Fruit fly (Drosophila melanogaster) whole organism, embryonic: ENCODE results near the gene alphaSnap.
A peak's percentile ranks its signal among the peaks of the same experiment; 100 is the strongest.

Experiments used
- Adf1 ChIP-seq: fragments of 200-800 bp; sonication (Bioruptor generic); IDR thresholded peaks from 2 replicates; pipeline ENCODE4 v1.3.6; 2022; ENCODE audit warnings: missing biosample characterization, missing genetic modification characterization
- CG10543 ChIP-seq: fragments of 200-800 bp; sonication (Bioruptor generic); optimal IDR thresholded peaks from 3 replicates; lab custom pipeline; 2017; ENCODE audit warnings: missing biosample characterization, mild to moderate bottlenecking, missing genetic modification characterization, moderate library complexity
- CG10959 ChIP-seq: fragments of 200-800 bp; sonication (Bioruptor generic); IDR thresholded peaks from 2 replicates; pipeline ENCODE4 v1.3.6; 2022; ENCODE audit warnings: missing biosample characterization, missing genetic modification characterization
- CG10979 ChIP-seq: fragments of 200-800 bp; sonication (Bioruptor generic); optimal IDR thresholded peaks from 2 replicates; lab custom pipeline; 2018; ENCODE audit warnings: missing biosample characterization, mild to moderate bottlenecking, missing genetic modification characterization, moderate library complexity
- CG12104 ChIP-seq: fragments of 200-800 bp; sonication (Bioruptor generic); optimal IDR thresholded peaks from 3 replicates; lab custom pipeline; 2016; ENCODE audit warnings: missing biosample characterization, missing genetic modification characterization
- CG12219 ChIP-seq: fragments of 200-800 bp; sonication (Bioruptor generic); optimal IDR thresholded peaks from 3 replicates; lab custom pipeline; 2018; ENCODE audit warnings: missing biosample characterization, mild to moderate bottlenecking, missing genetic modification characterization
- CG1233 ChIP-seq: fragments of 200-800 bp; sonication (Bioruptor generic); optimal IDR thresholded peaks from 4 replicates; lab custom pipeline; 2018; ENCODE audit warnings: missing biosample characterization, mild to moderate bottlenecking, missing genetic modification characterization
- CG12942 ChIP-seq: fragments of 200-800 bp; sonication (Bioruptor generic); optimal IDR thresholded peaks from 3 replicates; lab custom pipeline; 2016; ENCODE audit warnings: missing biosample characterization, missing genetic modification characterization
- CG15011 ChIP-seq: fragments of 200-800 bp; sonication (Bioruptor generic); optimal IDR thresholded peaks from 3 replicates; lab custom pipeline; 2018; ENCODE audit warnings: missing biosample characterization, mild to moderate bottlenecking, missing genetic modification characterization
- CG18011 ChIP-seq: fragments of 200-800 bp; sonication (Bioruptor generic); optimal IDR thresholded peaks from 2 replicates; lab custom pipeline; 2017; ENCODE audit warnings: missing biosample characterization, missing genetic modification characterization, mild to moderate bottlenecking, moderate library complexity, missing genotype
- CG18476 ChIP-seq: fragments of 200-800 bp; sonication (Bioruptor generic); optimal IDR thresholded peaks from 2 replicates; lab custom pipeline; 2016; ENCODE audit warnings: missing biosample characterization, mild to moderate bottlenecking, missing genetic modification characterization
- CG31224 ChIP-seq: fragments of 200-800 bp; sonication (Bioruptor generic); IDR thresholded peaks from 2 replicates; pipeline ENCODE4 v1.3.6; 2022; ENCODE audit warnings: missing biosample characterization, missing genetic modification characterization
- CG4404 ChIP-seq: fragments of 200-800 bp; sonication (Bioruptor generic); IDR thresholded peaks from 2 replicates; pipeline ENCODE4 v1.3.6; 2022; ENCODE audit warnings: missing biosample characterization, missing genetic modification characterization
- CG6272 ChIP-seq: fragments of 200-800 bp; sonication (Bioruptor generic); IDR thresholded peaks from 2 replicates; pipeline ENCODE4 v1.3.6; 2022; ENCODE audit warnings: missing biosample characterization, missing genetic modification characterization
- CG6689 ChIP-seq: fragments of 200-800 bp; sonication (Bioruptor generic); IDR thresholded peaks from 2 replicates; pipeline ENCODE4 v1.3.6; 2022; ENCODE audit warnings: missing biosample characterization, missing genetic modification characterization
- CG7786 ChIP-seq: fragments of 200-800 bp; sonication (Bioruptor generic); optimal IDR thresholded peaks from 2 replicates; lab custom pipeline; 2016; ENCODE audit warnings: missing biosample characterization, missing genetic modification characterization
- CG7963 ChIP-seq: fragments of 200-800 bp; sonication (Bioruptor generic); IDR thresholded peaks from 3 replicates; pipeline ENCODE4 v1.3.6; 2022; ENCODE audit warnings: missing biosample characterization, missing genetic modification characterization; ENCODE audit not compliant: partially characterized antibody
- Chrac-16 ChIP-seq: fragments of 200-800 bp; sonication (Bioruptor generic); optimal IDR thresholded peaks from 3 replicates; lab custom pipeline; 2016; ENCODE audit warnings: missing biosample characterization, missing genetic modification characterization
- D ChIP-seq, 2 experiments: fragments of 200-800 bp in 1 of 2; fragments of >200 bp in 1 of 2; sonication (Bioruptor generic) in 1 of 2; optimal IDR thresholded peaks; 2 replicates in 1 of 2; 3 replicates in 1 of 2; lab custom pipeline; 2017; ENCODE audit warnings: mild to moderate bottlenecking in 1 of 2, missing biosample characterization in 1 of 2, missing genetic modification characterization in 1 of 2, missing genetic modification reagents in 1 of 2
- D19B ChIP-seq: fragments of 200-800 bp; sonication (Bioruptor generic); optimal IDR thresholded peaks from 2 replicates; lab custom pipeline; 2017; ENCODE audit warnings: missing biosample characterization, mild to moderate bottlenecking, missing genetic modification characterization
- ERR ChIP-seq: fragments of 200-800 bp; sonication (Bioruptor generic); optimal IDR thresholded peaks from 2 replicates; lab custom pipeline; 2016; ENCODE audit warnings: missing biosample characterization, missing genetic modification characterization
- Ets97D ChIP-seq: fragments of 200-800 bp; sonication (Bioruptor generic); optimal IDR thresholded peaks from 3 replicates; lab custom pipeline; 2016; ENCODE audit warnings: missing biosample characterization, missing genetic modification characterization
- Fer1 ChIP-seq: fragments of 200-800 bp; sonication (Bioruptor generic); optimal IDR thresholded peaks from 2 replicates; lab custom pipeline; 2017; ENCODE audit warnings: missing biosample characterization, mild to moderate bottlenecking, missing genetic modification characterization
- HLHmδ ChIP-seq: fragments of 200-800 bp; sonication (Bioruptor generic); optimal IDR thresholded peaks from 2 replicates; lab custom pipeline; 2018; ENCODE audit warnings: missing biosample characterization, mild to moderate bottlenecking, missing genetic modification characterization, moderate library complexity
- Hand ChIP-seq: fragments of 200-800 bp; sonication (Bioruptor generic); optimal IDR thresholded peaks from 2 replicates; lab custom pipeline; 2017; ENCODE audit warnings: mild to moderate bottlenecking, missing biosample characterization, missing genetic modification reagents, missing genetic modification characterization
- HmgZ ChIP-seq: fragments of 200-800 bp; sonication (Bioruptor generic); optimal IDR thresholded peaks from 2 replicates; lab custom pipeline; 2018; ENCODE audit warnings: missing biosample characterization, mild to moderate bottlenecking, missing genetic modification characterization
- Mrtf ChIP-seq: fragments of 200-800 bp; sonication (Bioruptor generic); IDR thresholded peaks from 3 replicates; pipeline ENCODE4 v1.3.6; 2022; ENCODE audit warnings: missing biosample characterization, missing genetic modification characterization
- Nf-YC ChIP-seq: fragments of 200-800 bp; optimal IDR thresholded peaks from 3 replicates; lab custom pipeline; 2019; ENCODE audit warnings: missing biosample characterization, mild to moderate bottlenecking, missing genetic modification characterization, moderate library complexity
- Pdp1 ChIP-seq, 2 experiments: fragments of 200-800 bp; sonication (Bioruptor generic); optimal IDR thresholded peaks; 3 replicates each; lab custom pipeline; 2016; ENCODE audit warnings: missing biosample characterization in 2 of 2, missing genetic modification characterization in 2 of 2, mild to moderate bottlenecking in 1 of 2, moderate library complexity in 1 of 2
- Sry-β ChIP-seq: fragments of 200-800 bp; sonication (Bioruptor generic); optimal IDR thresholded peaks from 2 replicates; lab custom pipeline; 2018; ENCODE audit warnings: missing biosample characterization, mild to moderate bottlenecking, missing genetic modification characterization, moderate library complexity
- Xbp1 ChIP-seq: fragments of 200-800 bp; sonication (Bioruptor generic); optimal IDR thresholded peaks from 3 replicates; lab custom pipeline; 2016; ENCODE audit warnings: missing biosample characterization, mild to moderate bottlenecking, missing genetic modification characterization
- aop ChIP-seq: fragments of 200-800 bp; sonication (Bioruptor generic); IDR thresholded peaks from 2 replicates; pipeline ENCODE4 v1.3.6; 2022; ENCODE audit warnings: missing biosample characterization, missing genetic modification characterization
- bcd ChIP-seq: fragments of 200-800 bp; sonication (Bioruptor generic); optimal IDR thresholded peaks from 2 replicates; lab custom pipeline; 2017; ENCODE audit warnings: missing biosample characterization, mild to moderate bottlenecking, missing genetic modification characterization
- cad ChIP-seq: fragments of >200 bp; optimal IDR thresholded peaks from 2 replicates; lab custom pipeline; 2017; ENCODE audit warnings: missing biosample characterization, missing genetic modification characterization
- croc ChIP-seq: fragments of 200-800 bp; sonication (Bioruptor generic); conservative IDR thresholded peaks from 3 replicates; pipeline ENCODE4 v1.3.6; 2022; ENCODE audit warnings: missing biosample characterization, missing genetic modification characterization
- crp ChIP-seq, 2 experiments: fragments of 200-800 bp; sonication (Bioruptor generic); optimal IDR thresholded peaks; 2 replicates in 1 of 2; 3 replicates in 1 of 2; lab custom pipeline; 2017; ENCODE audit warnings: missing biosample characterization in 2 of 2, missing genetic modification characterization in 2 of 2, mild to moderate bottlenecking in 1 of 2, moderate library complexity in 1 of 2
- ken ChIP-seq: fragments of 200-800 bp; sonication (Bioruptor generic); IDR thresholded peaks from 3 replicates; pipeline ENCODE4 v1.3.6; 2022; ENCODE audit warnings: missing biosample characterization, missing genetic modification characterization
- luna ChIP-seq: fragments of 200-800 bp; sonication (Bioruptor generic); optimal IDR thresholded peaks from 2 replicates; lab custom pipeline; 2016; ENCODE audit warnings: missing biosample characterization, missing genetic modification characterization
- pan ChIP-seq, 4 experiments: fragments of >200 bp in 3 of 4; fragments of 200-800 bp in 1 of 4; sonication (Bioruptor generic) in 1 of 4; optimal IDR thresholded peaks in 3 of 4; IDR thresholded peaks in 1 of 4; 2 replicates each; pipeline versions ENCODE4 v1.3.6 to Lab custom; 2017 to 2022; ENCODE audit warnings: missing biosample characterization in 2 of 4, missing genetic modification characterization in 2 of 4, mixed read lengths in 1 of 4
- psq ChIP-seq: fragments of 200-800 bp; sonication (Bioruptor generic); optimal IDR thresholded peaks from 2 replicates; lab custom pipeline; 2017; ENCODE audit warnings: missing biosample characterization, missing genetic modification characterization
- salm ChIP-seq: fragments of 200-800 bp; sonication (Bioruptor generic); optimal IDR thresholded peaks from 2 replicates; lab custom pipeline; 2018; ENCODE audit warnings: missing biosample characterization, mild to moderate bottlenecking, missing genetic modification characterization
- sob ChIP-seq: fragments of 200-800 bp; sonication (Bioruptor generic); IDR thresholded peaks from 2 replicates; pipeline ENCODE4 v1.3.6; 2022; ENCODE audit warnings: missing biosample characterization, missing genetic modification characterization
- stwl ChIP-seq: fragments of 200-800 bp; sonication (Bioruptor generic); optimal IDR thresholded peaks from 3 replicates; lab custom pipeline; 2018; ENCODE audit warnings: missing biosample characterization, mild to moderate bottlenecking, missing genetic modification characterization, moderate library complexity
- tio ChIP-seq: fragments of 200-800 bp; sonication (Bioruptor generic); optimal IDR thresholded peaks from 2 replicates; lab custom pipeline; 2017; ENCODE audit warnings: missing biosample characterization, missing genetic modification characterization, inconsistent platforms
- trh ChIP-seq: fragments of 200-800 bp; sonication (Bioruptor generic); optimal IDR thresholded peaks from 2 replicates; lab custom pipeline; 2016; ENCODE audit warnings: missing biosample characterization, missing genetic modification characterization
- wor ChIP-seq: fragments of 200-800 bp; sonication (Bioruptor generic); IDR thresholded peaks from 2 replicates; pipeline ENCODE4 v1.3.6; 2022; ENCODE audit warnings: missing biosample characterization, missing genetic modification characterization
- zen ChIP-seq: fragments of 200-800 bp; sonication (Bioruptor generic); optimal IDR thresholded peaks from 3 replicates; lab custom pipeline; 2018; ENCODE audit warnings: missing biosample characterization, mild to moderate bottlenecking, missing genetic modification characterization, moderate library complexity

The alphaSnap gene

dm6 chr3L:20309758-20310733, 3.4 kb upstream of the alphaSnap start (continued):
- TF ChIP-seq CG1233 (GFP tag; lab: Kevin White, UChicago) (no peak), HmgZ (tag; lab: Kevin White, UChicago) (peak; percentile 87), Pdp1 (GFP tag; optimal IDR thresholded peaks at IDR 0.05; lab: Kevin White, UChicago) (peak; percentile 53 to 55), pan (optimal IDR thresholded peaks at IDR 0.05; lab: Kevin White, UChicago) (no peak), pan (GFP tag; optimal IDR thresholded peaks at IDR 0.05 in 1 of 2, IDR thresholded peaks at IDR 0.05 in 1 of 2) (no peak), cad (GFP tag; lab: Kevin White, UChicago) (no peak), psq (peak; percentile 26), CG10979 (tag; lab: Kevin White, UChicago) (no peak), zen (tag; lab: Kevin White, UChicago) (peak; percentile 3), CG7963 (peak; percentile 83), salm (tag; lab: Kevin White, UChicago) (no peak), stwl (peak; percentile 99), D19B (GFP tag; lab: Kevin White, UChicago) (no peak), luna (GFP tag; lab: Kevin White, UChicago) (peak; percentile 30), CG10959 (0 out of 2 replicates have a peak, but pooled peaks have one; percentile 22), CG31224 (GFP tag; lab: Robert Waterston, UW) (no peak), trh (no peak), ERR (GFP tag; lab: Kevin White, UChicago) (peak; percentile 63), Adf1 (GFP tag; lab: Robert Waterston, UW) (peak; percentile 43; the same call in 1 of the 2 replicates), aop (GFP tag; lab: Robert Waterston, UW) (no peak; the same call in 1 of the 2 replicates), croc (GFP tag; lab: Robert Waterston, UW) (no peak), CG15011 (GFP tag; lab: Kevin White, UChicago) (no peak), sob (GFP tag; lab: Robert Waterston, UW) (peak; percentile 81), crp (GFP tag; optimal IDR thresholded peaks at IDR 0.05; lab: Kevin White, UChicago) (peak in 1 of 2 experiments; percentile 46), CG6689 (GFP tag; lab: Robert Waterston, UW) (peak; percentile 18; the same call in 1 of the 2 replicates), CG10543 (GFP tag; lab: Kevin White, UChicago) (no peak), CG18011 (GFP tag; lab: Kevin White, UChicago) (no peak), CG7786 (GFP tag; lab: Kevin White, UChicago) (peak; percentile 58), CG18476 (GFP tag; lab: Kevin White, UChicago) (no peak), CG12219 (GFP tag; lab: Kevin White, UChicago) (no peak), bcd (GFP tag; lab: Kevin White, UChicago) (peak; percentile 45), D (optimal IDR thresholded peaks at IDR 0.05; lab: Kevin White, UChicago) (peak; percentile 72), D (GFP tag; optimal IDR thresholded peaks at IDR 0.05; lab: Kevin White, UChicago) (no peak), Xbp1 (GFP tag; lab: Kevin White, UChicago) (peak; percentile 57), CG6272 (GFP tag; lab: Robert Waterston, UW) (no peak), Ets97D (GFP tag; lab: Kevin White, UChicago) (peak; percentile 87), ken (GFP tag; lab: Robert Waterston, UW) (peak; percentile 66; the same call in 2 of the 3 replicates), CG12104 (no peak), HLHmδ (no peak), CG4404 (0 out of 2 replicates have a peak, but pooled peaks have one; percentile 9), Mrtf (GFP tag; lab: Robert Waterston, UW) (no peak), Sry-β (GFP tag; lab: Kevin White, UChicago) (no peak), tio (no peak), wor (GFP tag; lab: Robert Waterston, UW) (no peak), Hand (no peak), CG12942 (GFP tag; lab: Kevin White, UChicago) (peak; percentile 43), Nf-YC (tag; lab: Kevin White, UChicago) (peak; percentile 15), Fer1 (GFP tag; lab: Kevin White, UChicago) (peak; percentile 20), Chrac-16 (GFP tag; lab: Kevin White, UChicago) (peak; percentile 62)
